Fruit fly (Drosophila melanogaster) whole organism, adult: ENCODE measurements around the gene Pdss2.
A peak's percentile ranks its signal among the peaks of the same experiment; 100 is the strongest.

Experiments used
- CG11617 ChIP-seq: fragments of 200-800 bp; sonication (Bioruptor generic); optimal IDR thresholded peaks from 2 replicates; lab custom pipeline; 2017; ENCODE audit warnings: mild to moderate bottlenecking, missing biosample characterization, missing genetic modification reagents, missing genetic modification characterization
- CG12768 ChIP-seq: fragments of 200-800 bp; sonication (Bioruptor generic); optimal IDR thresholded peaks from 2 replicates; lab custom pipeline; 2017; ENCODE audit warnings: missing biosample characterization, missing genetic modification characterization, mild to moderate bottlenecking, moderate library complexity, missing genetic modification reagents
- CG14711 ChIP-seq: fragments of 200-800 bp; sonication (Bioruptor generic); optimal IDR thresholded peaks from 2 replicates; lab custom pipeline; 2018; ENCODE audit warnings: missing biosample characterization, mild to moderate bottlenecking, missing genetic modification characterization, moderate library complexity
- CG1620 ChIP-seq: fragments of 200-800 bp; sonication (Bioruptor generic); optimal IDR thresholded peaks from 2 replicates; lab custom pipeline; 2016; ENCODE audit warnings: missing biosample characterization, missing genetic modification characterization
- CG33017 ChIP-seq: fragments of 200-800 bp; sonication (Bioruptor generic); optimal IDR thresholded peaks from 2 replicates; lab custom pipeline; 2018; ENCODE audit warnings: missing biosample characterization, mild to moderate bottlenecking, missing genetic modification characterization, moderate library complexity
- CG5204 ChIP-seq: fragments of 200-800 bp; sonication (Bioruptor generic); optimal IDR thresholded peaks from 2 replicates; lab custom pipeline; 2016; ENCODE audit warnings: missing biosample characterization, missing genetic modification characterization
- CG7045 ChIP-seq: fragments of 200-800 bp; sonication (Bioruptor generic); optimal IDR thresholded peaks from 2 replicates; lab custom pipeline; 2017; ENCODE audit warnings: missing biosample characterization, mild to moderate bottlenecking, missing genetic modification characterization
- CG7101 ChIP-seq: fragments of 200-800 bp; sonication (Bioruptor generic); optimal IDR thresholded peaks from 2 replicates; lab custom pipeline; 2018; ENCODE audit warnings: missing biosample characterization, mild to moderate bottlenecking, missing genetic modification characterization, moderate library complexity
- Clk ChIP-seq: fragments of 200-800 bp; sonication (Bioruptor generic); optimal IDR thresholded peaks from 2 replicates; lab custom pipeline; 2017; ENCODE audit warnings: missing biosample characterization, missing genetic modification characterization
- Crg-1 ChIP-seq: fragments of 200-800 bp; sonication (Bioruptor generic); optimal IDR thresholded peaks from 2 replicates; lab custom pipeline; 2016; ENCODE audit warnings: missing biosample characterization, missing genetic modification characterization
- Hr96 ChIP-seq: fragments of 200-800 bp; sonication (Bioruptor generic); optimal IDR thresholded peaks from 2 replicates; lab custom pipeline; 2016; ENCODE audit warnings: missing biosample characterization, missing genetic modification characterization
- Mnt ChIP-seq: fragments of 200-800 bp; sonication (Bioruptor generic); optimal IDR thresholded peaks from 2 replicates; lab custom pipeline; 2016; ENCODE audit warnings: missing biosample characterization, mild to moderate bottlenecking, missing genetic modification characterization
- bab1 ChIP-seq: fragments of 200-800 bp; sonication (Bioruptor generic); optimal IDR thresholded peaks from 3 replicates; lab custom pipeline; 2019; ENCODE audit warnings: missing biosample characterization, mild to moderate bottlenecking, missing genetic modification characterization, moderate library complexity
- cic ChIP-seq: fragments of 200-800 bp; sonication (Bioruptor generic); optimal IDR thresholded peaks from 2 replicates; lab custom pipeline; 2017; ENCODE audit warnings: missing biosample characterization, mild to moderate bottlenecking, missing genetic modification characterization, moderate library complexity
- cnc ChIP-seq, 2 experiments: fragments of >200 bp; optimal IDR thresholded peaks; 2 replicates each; lab custom pipeline; 2017
- kay ChIP-seq: fragments of 200-800 bp; sonication (Bioruptor generic); peaks from one replicate; lab custom pipeline; 2016; ENCODE audit warnings: missing biosample characterization, missing genetic modification characterization, borderline replicate concordance
- ovo ChIP-seq: fragments of 200-800 bp; sonication (Bioruptor generic); optimal IDR thresholded peaks from 2 replicates; lab custom pipeline; 2016; ENCODE audit warnings: missing biosample characterization, missing genetic modification characterization
- pad ChIP-seq: fragments of 200-800 bp; sonication (Bioruptor generic); optimal IDR thresholded peaks from 3 replicates; lab custom pipeline; 2017; ENCODE audit warnings: missing biosample characterization, missing genetic modification characterization, mild to moderate bottlenecking, moderate library complexity, missing genetic modification reagents
- tj ChIP-seq: fragments of 200-800 bp; sonication (Bioruptor generic); optimal IDR thresholded peaks from 3 replicates; lab custom pipeline; 2017; ENCODE audit warnings: missing biosample characterization, mild to moderate bottlenecking, missing genetic modification characterization, moderate library complexity
- toe ChIP-seq: fragments of 200-800 bp; sonication (Bioruptor generic); optimal IDR thresholded peaks from 2 replicates; lab custom pipeline; 2016; ENCODE audit warnings: missing biosample characterization, missing genetic modification characterization

Gene Pdss2

DNA sequence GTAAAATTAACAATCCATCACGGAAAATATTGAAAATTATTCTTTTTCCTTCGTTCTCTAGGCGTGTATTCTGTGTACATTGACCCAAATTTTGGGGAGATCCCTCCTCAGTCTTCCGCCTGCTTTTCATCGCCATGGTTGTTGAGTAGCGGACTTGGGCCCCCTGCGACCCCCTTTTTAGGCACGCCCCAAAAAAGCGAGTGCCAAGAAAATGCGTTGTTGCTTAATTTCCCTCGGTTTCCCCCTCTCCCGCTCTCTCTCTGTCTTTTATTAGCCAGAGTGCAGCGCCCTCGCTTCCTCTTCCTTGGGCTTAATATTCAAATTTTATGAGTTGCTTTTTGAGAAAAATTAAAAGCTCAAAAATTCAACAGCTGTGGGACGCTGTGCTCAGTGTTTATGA, 13.1 kb downstream of the Pdss2 start:
- TF ChIP-seq tj (GFP tag; lab: Kevin White, UChicago) (no peak), Mnt (GFP tag; lab: Kevin White, UChicago) (no peak), Crg-1 (no peak), kay (GFP tag; lab: Kevin White, UChicago) (no peak), CG7045 (GFP tag; lab: Kevin White, UChicago) (no peak), cnc (optimal IDR thresholded peaks at IDR 0.05; lab: Kevin White, UChicago) (no peak), CG33017 (tag; lab: Kevin White, UChicago) (no peak), CG14711 (tag; lab: Kevin White, UChicago) (no peak), Hr96 (GFP tag; lab: Kevin White, UChicago) (no peak), pad (no peak), CG7101 (tag; lab: Kevin White, UChicago) (no peak), cic (GFP tag; lab: Kevin White, UChicago) (no peak), CG11617 (GFP tag; lab: Kevin White, UChicago) (no peak), toe (GFP tag; lab: Kevin White, UChicago) (no peak)

dm6 chr3L:21041952-21042933, 14.5 kb downstream of the Pdss2 start:
- TF ChIP-seq CG7045 (GFP tag; lab: Kevin White, UChicago) = peak; percentile 34
- no peak for TF ChIP-seq Mnt (GFP tag; lab: Kevin White, UChicago)
- no peak for TF ChIP-seq Clk
- TF ChIP-seq Crg-1 = no peak

DNA sequence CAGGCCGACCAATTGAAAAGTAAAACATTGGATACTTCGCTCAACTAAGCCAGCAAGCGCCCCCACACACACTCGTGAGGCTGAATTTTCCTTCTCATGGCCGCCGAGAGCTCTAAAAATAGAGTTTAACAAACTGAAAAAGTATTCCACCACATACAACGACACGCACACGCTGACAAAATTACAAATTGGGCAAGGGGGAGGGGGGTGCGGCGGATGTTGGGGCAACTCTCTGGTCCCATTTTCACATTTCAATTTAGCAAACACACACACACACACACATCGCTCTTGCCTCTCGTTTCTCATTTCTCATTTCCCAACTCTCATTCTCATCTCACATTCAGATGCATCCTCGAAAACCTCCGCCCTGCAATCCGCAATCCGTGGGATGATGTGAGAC, 15.7 kb downstream of the Pdss2 start:
- TF ChIP-seq ovo (no peak), Clk (no peak), pad (no peak), CG33017 (tag; lab: Kevin White, UChicago) (no peak), CG11617 (GFP tag; lab: Kevin White, UChicago) (no peak), Hr96 (GFP tag; lab: Kevin White, UChicago) (no peak), toe (GFP tag; lab: Kevin White, UChicago) (no peak), Crg-1 (no peak), kay (GFP tag; lab: Kevin White, UChicago) (no peak), CG7045 (GFP tag; lab: Kevin White, UChicago) (no peak), CG5204 (no peak), CG1620 (GFP tag; lab: Kevin White, UChicago) (no peak)

DNA sequence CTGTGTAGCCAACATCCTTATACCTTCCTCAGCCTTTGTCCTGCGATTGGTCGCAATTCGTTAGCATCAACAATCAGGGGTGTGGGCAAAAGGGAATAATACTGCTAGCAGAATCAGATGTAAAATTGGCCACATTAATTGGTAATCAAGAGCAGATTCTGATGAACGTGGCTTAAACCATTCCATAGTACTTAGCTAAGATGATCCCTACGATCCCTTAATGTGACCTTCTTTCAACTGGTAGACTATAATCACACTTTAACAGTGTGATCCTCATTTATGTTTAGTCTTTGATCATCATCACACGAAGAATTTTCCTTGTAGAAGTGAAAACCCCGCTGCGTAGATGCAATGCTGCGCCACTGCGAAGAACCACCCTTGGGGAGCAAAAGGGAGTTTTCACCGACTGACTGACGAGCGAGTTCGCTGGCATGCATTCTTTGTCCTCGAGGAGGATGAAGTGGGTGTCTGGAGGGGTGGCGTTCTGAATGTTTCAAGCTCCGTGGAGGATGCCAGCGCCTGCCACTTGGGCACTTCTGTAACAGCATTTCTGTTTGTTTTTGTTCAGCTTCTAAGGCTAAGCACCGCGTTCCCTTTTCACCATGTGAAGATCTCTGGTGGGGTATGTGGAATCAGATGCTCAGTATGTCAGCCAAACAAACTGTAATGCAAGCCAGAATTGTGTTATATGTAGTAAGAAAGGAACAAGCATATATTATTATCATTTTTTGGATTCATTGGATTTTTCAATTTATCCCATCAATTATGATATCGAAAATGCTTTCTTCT, 16.4 kb downstream of the Pdss2 start:
- TF ChIP-seq tj (GFP tag; lab: Kevin White, UChicago) = no peak
- no peak for TF ChIP-seq Clk
- TF ChIP-seq CG14711 (tag; lab: Kevin White, UChicago) = no peak

DNA sequence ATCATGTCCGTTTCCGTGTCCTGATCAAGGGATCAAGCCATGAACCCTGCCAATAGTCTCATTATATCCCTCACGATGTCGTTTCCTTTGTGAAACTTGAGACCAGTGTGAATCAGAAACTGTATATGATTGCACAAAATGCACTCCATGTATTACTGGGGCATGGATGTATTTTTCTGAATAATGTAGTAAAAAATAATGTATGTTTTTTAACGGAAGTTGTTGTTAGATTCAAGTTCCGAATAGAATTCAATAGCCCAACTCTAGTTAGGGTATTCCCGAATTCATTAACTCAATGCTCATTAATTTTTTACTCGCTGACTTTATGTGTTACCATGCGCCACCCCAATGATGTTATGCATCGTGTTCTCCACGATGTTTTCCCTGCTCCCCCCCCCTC, 17.0 kb downstream of the Pdss2 start:
- no peak for TF ChIP-seq pad
- TF ChIP-seq Crg-1 = no peak
- TF ChIP-seq cic (GFP tag; lab: Kevin White, UChicago) = no peak
- TF ChIP-seq bab1 (GFP tag; lab: Kevin White, UChicago) = no peak
- TF ChIP-seq Hr96 (GFP tag; lab: Kevin White, UChicago) = no peak
- TF ChIP-seq kay (GFP tag; lab: Kevin White, UChicago) = no peak
- TF ChIP-seq tj (GFP tag; lab: Kevin White, UChicago) = no peak
- TF ChIP-seq CG7045 (GFP tag; lab: Kevin White, UChicago) = no peak
- TF ChIP-seq CG11617 (GFP tag; lab: Kevin White, UChicago) = no peak
- TF ChIP-seq CG12768 (GFP tag; lab: Kevin White, UChicago) = no peak
- no peak for TF ChIP-seq CG7101 (tag; lab: Kevin White, UChicago)

DNA sequence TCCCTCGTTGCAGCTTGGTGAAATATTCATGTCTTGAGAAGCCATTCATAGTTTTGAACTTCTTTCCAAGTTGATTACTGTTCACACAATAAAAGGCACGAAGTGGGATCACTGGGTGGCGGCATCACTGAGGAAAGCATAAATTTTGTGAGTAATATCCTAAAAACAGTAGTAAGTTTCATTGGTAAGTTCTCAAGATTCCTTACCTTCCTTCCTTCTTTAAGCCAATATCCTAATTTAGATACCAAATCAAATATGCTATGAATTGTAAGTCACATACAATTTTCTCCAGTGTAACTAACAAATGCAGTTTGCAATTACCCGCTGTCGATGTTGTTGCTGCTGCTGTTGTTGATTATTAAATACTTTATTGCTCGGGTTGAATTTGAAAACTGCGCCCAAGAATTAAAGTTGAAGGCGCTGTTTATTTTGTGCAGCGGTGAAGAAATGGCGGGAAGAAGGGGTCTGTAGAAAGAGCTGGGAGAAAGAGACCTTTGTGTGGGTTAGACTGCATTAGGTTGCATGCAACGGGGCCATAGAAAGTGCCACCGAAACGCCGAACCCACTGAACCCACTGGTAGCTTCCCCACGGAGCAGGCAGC, 18.5 kb downstream of the Pdss2 start:
- TF ChIP-seq cic (GFP tag; lab: Kevin White, UChicago) = no peak
- no peak for TF ChIP-seq CG33017 (tag; lab: Kevin White, UChicago)
- no peak for TF ChIP-seq CG5204
- TF ChIP-seq toe (GFP tag; lab: Kevin White, UChicago) = no peak
- TF ChIP-seq Mnt (GFP tag; lab: Kevin White, UChicago) = no peak
- TF ChIP-seq Clk = no peak
- no peak for TF ChIP-seq ovo
- no peak for TF ChIP-seq CG12768 (GFP tag; lab: Kevin White, UChicago)
- no peak for TF ChIP-seq CG11617 (GFP tag; lab: Kevin White, UChicago)
- no peak for TF ChIP-seq Hr96 (GFP tag; lab: Kevin White, UChicago)
- TF ChIP-seq Crg-1 = no peak
